Worm (Caenorhabditis elegans) whole organism, L2 larva: ENCODE results near the gene tre-3.
A peak's percentile ranks its signal among the peaks of the same experiment; 100 is the strongest.

ENCODE experiments used
- F13H6.1 ChIP-seq: sonication (generic microtip); optimal IDR thresholded peaks from 2 replicates; lab custom pipeline; 2016; ENCODE audit warnings: missing genetic modification characterization, missing compliant biosample characterization
- blmp-1 ChIP-seq: sonication (generic microtip); optimal IDR thresholded peaks from 2 replicates; lab custom pipeline; 2017; ENCODE audit warnings: missing genetic modification characterization, mild to moderate bottlenecking, missing compliant biosample characterization, antibody characterized with exemption, moderate library complexity; ENCODE audit not compliant: insufficient read depth
- ceh-16 ChIP-seq: fragments of 150-350 bp; optimal IDR thresholded peaks from 2 replicates; lab custom pipeline; 2014; ENCODE audit warnings: missing biosample characterization, missing genetic modification characterization
- egl-27 ChIP-seq: sonication (generic microtip); optimal IDR thresholded peaks from 3 replicates; lab custom pipeline; 2017; ENCODE audit warnings: missing biosample characterization, missing genetic modification reagents, missing genetic modification characterization
- elt-3 ChIP-seq: sonication (generic microtip); optimal IDR thresholded peaks from 2 replicates; lab custom pipeline; 2017; ENCODE audit warnings: missing biosample characterization, missing genetic modification characterization
- mab-5 ChIP-seq: fragments of 150-350 bp; optimal IDR thresholded peaks from 2 replicates; lab custom pipeline; 2014; ENCODE audit warnings: missing biosample characterization, missing genetic modification characterization
- nhr-10 ChIP-seq: sonication (generic microtip); optimal IDR thresholded peaks from 2 replicates; lab custom pipeline; 2017; ENCODE audit warnings: missing biosample characterization, missing genetic modification characterization
- nhr-237 ChIP-seq: fragments of 150-350 bp; optimal IDR thresholded peaks from 2 replicates; lab custom pipeline; 2014; ENCODE audit warnings: missing biosample characterization, missing genetic modification characterization
- nhr-77 ChIP-seq: fragments of 150-350 bp; optimal IDR thresholded peaks from 2 replicates; lab custom pipeline; 2014; ENCODE audit warnings: missing biosample characterization, missing genetic modification characterization
- skn-1 ChIP-seq: sonication (generic microtip); optimal IDR thresholded peaks from 2 replicates; lab custom pipeline; 2017; ENCODE audit warnings: missing biosample characterization, missing genetic modification characterization
- unc-55 ChIP-seq: fragments of 150-350 bp; sonication (generic microtip); optimal IDR thresholded peaks from 3 replicates; lab custom pipeline; 2014; ENCODE audit warnings: missing biosample characterization, missing genetic modification reagents, missing genetic modification characterization
- zag-1 ChIP-seq: fragments of 150-350 bp; optimal IDR thresholded peaks from 2 replicates; lab custom pipeline; 2014; ENCODE audit warnings: missing biosample characterization, missing genetic modification characterization
- ztf-1 ChIP-seq: fragments of 200-800 bp; sonication (Bioruptor generic); conservative IDR thresholded peaks from 2 replicates; pipeline ENCODE4 v1.3.6; 2022; ENCODE audit warnings: missing genetic modification characterization, missing compliant biosample characterization

- TF ChIP-seq unc-55 (GFP tag; lab: Kevin White, UChicago) = no peak
- TF ChIP-seq egl-27 (tag; lab: Kevin White, UChicago) = no peak
- TF ChIP-seq blmp-1 = no peak
- no peak for TF ChIP-seq skn-1 (tag; lab: Kevin White, UChicago)
- TF ChIP-seq elt-3 (tag; lab: Kevin White, UChicago) = no peak
- no peak for TF ChIP-seq ceh-16 (tag; lab: Kevin White, UChicago)
- TF ChIP-seq zag-1 (tag; lab: Kevin White, UChicago) = peak; percentile 6
- TF ChIP-seq nhr-237 (tag; lab: Kevin White, UChicago) = no peak
- no peak for TF ChIP-seq nhr-77 (tag; lab: Kevin White, UChicago)
- no peak for TF ChIP-seq F13H6.1 (tag; lab: Kevin White, UChicago)
- no peak for TF ChIP-seq ztf-1 (GFP tag; lab: Robert Waterston, UW)
- no peak for TF ChIP-seq mab-5 (tag; lab: Kevin White, UChicago)
- TF ChIP-seq nhr-10 (tag; lab: Kevin White, UChicago) = no peak
These were observed 18.2 kb downstream of the tre-3 start for ce11 chrV:11697482-11697881.
